Worm (Caenorhabditis elegans): ENCODE measurements around the gene gmps-1.

The gmps-1 gene

DNA sequence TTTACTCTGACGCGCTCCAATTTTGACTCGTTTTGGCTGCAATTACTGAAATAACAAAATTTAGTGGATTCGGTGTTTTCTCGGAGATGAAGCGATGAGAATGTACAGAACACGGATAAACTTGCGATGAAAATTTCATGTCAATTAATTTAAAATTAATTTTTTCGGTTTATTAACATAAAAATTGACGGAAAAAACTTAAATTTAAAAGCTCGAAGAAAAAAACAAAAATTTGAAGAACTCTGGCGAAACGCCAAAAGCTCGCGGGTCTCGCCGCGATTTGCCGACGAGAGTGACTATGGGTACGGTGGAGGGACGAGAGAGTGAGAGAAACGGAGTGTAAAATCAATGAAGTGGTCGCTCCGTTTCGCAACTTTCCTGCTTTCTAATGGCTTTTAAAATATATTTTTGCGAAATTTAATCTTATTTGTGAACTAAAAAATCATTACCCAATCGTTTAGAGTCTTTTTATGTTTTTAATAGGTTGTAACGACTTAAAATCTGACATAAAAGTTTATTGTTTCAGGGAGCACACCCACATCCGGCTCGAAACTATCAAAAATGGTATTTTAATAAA lies at the start of gene gmps-1, which contains the start of gene cap-2 (continued):
- no peak for TF ChIP-seq sdz-38 (tag; optimal IDR thresholded peaks at IDR 0.05)
- no peak for TF ChIP-seq fkh-3 (tag; optimal IDR thresholded peaks at IDR 0.05)
- no peak for TF ChIP-seq sptf-2 (GFP tag; optimal IDR thresholded peaks at IDR 0.05)
- TF ChIP-seq ceh-100 (GFP tag; IDR thresholded peaks at IDR 0.05), result peak; percentile 85
- peak; percentile 15 to 96 (median 75) for TF ChIP-seq lin-35 (GFP tag; optimal IDR thresholded peaks at IDR 0.05)
- peak; percentile 64 for TF ChIP-seq snpc-1.1 (tag; optimal IDR thresholded peaks at IDR 0.05; ENCODE audit: insufficient read depth)
- TF ChIP-seq cebp-1 (GFP tag; IDR thresholded peaks at IDR 0.05), result peak; percentile 95
- TF ChIP-seq cebp-1 (tag; optimal IDR thresholded peaks at IDR 0.05), result peak; percentile 98
- TF ChIP-seq efl-1 (GFP tag; optimal IDR thresholded peaks at IDR 0.05), result peak; percentile 45
- TF ChIP-seq rpc-1 (optimal IDR thresholded peaks at IDR 0.05), result peak; percentile 27
- no peak for TF ChIP-seq rpc-1 (tag; optimal IDR thresholded peaks at IDR 0.05)
- peak; percentile 91 for TF ChIP-seq D2030.7 (GFP tag; IDR thresholded peaks at IDR 0.05)
- TF ChIP-seq akir-1 (GFP tag; optimal IDR thresholded peaks at IDR 0.05), result no peak
- no peak for TF ChIP-seq zim-3 (tag; optimal IDR thresholded peaks at IDR 0.05)
- TF ChIP-seq mes-4 (tag; optimal IDR thresholded peaks at IDR 0.05), result no peak
- peak; percentile 82 for TF ChIP-seq ceh-91 (GFP tag; IDR thresholded peaks at IDR 0.05)
- TF ChIP-seq F55B11.4 (tag; optimal IDR thresholded peaks at IDR 0.05; ENCODE audit: borderline replicate concordance, insufficient read depth), result no peak
- peak; percentile 67; the same call in 1 of the 2 replicates for TF ChIP-seq ztf-25 (GFP tag; IDR thresholded peaks at IDR 0.05)
- TF ChIP-seq F52B5.7 (tag; optimal IDR thresholded peaks at IDR 0.05), result peak; percentile 43
- peak; percentile 26 for TF ChIP-seq B0261.1 (tag; optimal IDR thresholded peaks at IDR 0.05)
- TF ChIP-seq nfya-1 (tag; optimal IDR thresholded peaks at IDR 0.05; ENCODE audit: borderline replicate concordance, insufficient read depth), result no peak
- no peak for TF ChIP-seq ets-4 (GFP tag; optimal IDR thresholded peaks at IDR 0.05)
- TF ChIP-seq ceh-27 (GFP tag; optimal IDR thresholded peaks at IDR 0.05), result peak; percentile 91
- TF ChIP-seq F37B4.10 (GFP tag; IDR thresholded peaks at IDR 0.05), result no peak
- TF ChIP-seq madf-8 (GFP tag; conservative IDR thresholded peaks at IDR 0.05), result peak; percentile 74
- no peak for TF ChIP-seq bed-2 (GFP tag; IDR thresholded peaks at IDR 0.05)
- peak; percentile 19 for TF ChIP-seq nhr-90 (tag; optimal IDR thresholded peaks at IDR 0.05)
- TF ChIP-seq mel-28 (tag; optimal IDR thresholded peaks at IDR 0.05; ENCODE audit: borderline replicate concordance), result peak; percentile 43
- TF ChIP-seq let-607 (tag; optimal IDR thresholded peaks at IDR 0.05), result peak; percentile 55 to 85
- TF ChIP-seq ceh-79 (tag; optimal IDR thresholded peaks at IDR 0.05), result no peak
- TF ChIP-seq lin-26 (GFP tag; IDR thresholded peaks at IDR 0.05), result peak; percentile 76
- TF ChIP-seq hsf-1 (GFP tag; IDR thresholded peaks at IDR 0.05), result peak; percentile 80
- peak; percentile 74 for TF ChIP-seq tbp1 (GFP tag; optimal IDR thresholded peaks at IDR 0.05)
- TF ChIP-seq madf-3 (GFP tag; IDR thresholded peaks at IDR 0.05), result peak; percentile 92
- TF ChIP-seq ztf-18 (tag; optimal IDR thresholded peaks at IDR 0.05), result peak; percentile 71
- TF ChIP-seq T07F8.4 (tag; optimal IDR thresholded peaks at IDR 0.05), result peak; percentile 62
- TF ChIP-seq C17E4.6 (GFP tag; IDR thresholded peaks at IDR 0.05), result peak; percentile 92
- TF ChIP-seq repo-1 (tag; optimal IDR thresholded peaks at IDR 0.05), result peak; percentile 95
- peak; percentile 85 for TF ChIP-seq F49E8.2 (tag; optimal IDR thresholded peaks at IDR 0.05; ENCODE audit: insufficient read depth)
- TF ChIP-seq lag-1 (GFP tag; IDR thresholded peaks at IDR 0.05), result peak; percentile 88; the same call in 1 of the 2 replicates
- TF ChIP-seq ztf-26 (tag; optimal IDR thresholded peaks at IDR 0.05), result peak; percentile 91
- peak; percentile 91 for TF ChIP-seq lir-1 (GFP tag; conservative IDR thresholded peaks at IDR 0.05)
- no peak; the same call in 1 of the 2 replicates for TF ChIP-seq aptf-2 (GFP tag; conservative IDR thresholded peaks at IDR 0.05)
- TF ChIP-seq mcd-1 (GFP tag; IDR thresholded peaks at IDR 0.05), result peak; percentile 96
- peak; percentile 71 for TF ChIP-seq pha-4 (tag; optimal IDR thresholded peaks at IDR 0.05)
- peak; percentile 88 for TF ChIP-seq hmg-1.2 (GFP tag; IDR thresholded peaks at IDR 0.05)
- TF ChIP-seq dpff-1 (tag; optimal IDR thresholded peaks at IDR 0.05), result no peak
- TF ChIP-seq athp-1 (tag; optimal IDR thresholded peaks at IDR 0.05), result peak; percentile 98
